Worm (Caenorhabditis elegans) whole organism, midembryonic: ENCODE results near the gene mltn-7.

ENCODE experiments used
- T22C8.4 ChIP-seq: fragments of 200-800 bp; sonication (Bioruptor generic); IDR thresholded peaks from 2 replicates; pipeline ENCODE4 v1.3.6; 2022; ENCODE audit warnings: missing genetic modification characterization, missing compliant biosample characterization
- cog-1 ChIP-seq: sonication (generic microtip); optimal IDR thresholded peaks from 2 replicates; lab custom pipeline; 2016; ENCODE audit warnings: missing genetic modification characterization, missing compliant biosample characterization
- flt-1 ChIP-seq: fragments of 200-800 bp; sonication (Bioruptor generic); IDR thresholded peaks from 2 replicates; pipeline ENCODE4 v1.3.6; 2022; ENCODE audit warnings: missing genetic modification characterization, missing compliant biosample characterization
- klf-2 ChIP-seq: fragments of 200-800 bp; sonication (Bioruptor generic); conservative IDR thresholded peaks from 2 replicates; pipeline ENCODE4 v1.3.6; 2022; ENCODE audit warnings: missing genetic modification reagents, missing genetic modification characterization, missing compliant biosample characterization
- med-1 ChIP-seq: sonication (generic microtip); optimal IDR thresholded peaks from 2 replicates; lab custom pipeline; 2017; ENCODE audit warnings: missing genetic modification characterization, mild to moderate bottlenecking, missing compliant biosample characterization, antibody characterized with exemption, missing genetic modification reagents; ENCODE audit not compliant: insufficient read depth
- ref-1 ChIP-seq: fragments of 200-800 bp; sonication (Bioruptor generic); conservative IDR thresholded peaks from 2 replicates; pipeline ENCODE4 v1.3.6; 2022; ENCODE audit warnings: missing genetic modification reagents, missing genetic modification characterization, missing compliant biosample characterization
- tab-1 ChIP-seq: fragments of 200-800 bp; sonication (Bioruptor generic); IDR thresholded peaks from 2 replicates; pipeline ENCODE4 v1.3.6; 2022; ENCODE audit warnings: missing genetic modification characterization, missing compliant biosample characterization
- ztf-23 ChIP-seq: fragments of 200-800 bp; sonication (Bioruptor generic); IDR thresholded peaks from 2 replicates; pipeline ENCODE4 v1.3.6; 2022; ENCODE audit warnings: missing genetic modification reagents, missing genetic modification characterization, missing compliant biosample characterization
- ztf-29 ChIP-seq: fragments of 200-800 bp; sonication (Bioruptor generic); IDR thresholded peaks from 2 replicates; pipeline ENCODE4 v1.3.6; 2022; ENCODE audit warnings: missing genetic modification reagents, missing genetic modification characterization, missing compliant biosample characterization

The mltn-7 gene

DNA sequence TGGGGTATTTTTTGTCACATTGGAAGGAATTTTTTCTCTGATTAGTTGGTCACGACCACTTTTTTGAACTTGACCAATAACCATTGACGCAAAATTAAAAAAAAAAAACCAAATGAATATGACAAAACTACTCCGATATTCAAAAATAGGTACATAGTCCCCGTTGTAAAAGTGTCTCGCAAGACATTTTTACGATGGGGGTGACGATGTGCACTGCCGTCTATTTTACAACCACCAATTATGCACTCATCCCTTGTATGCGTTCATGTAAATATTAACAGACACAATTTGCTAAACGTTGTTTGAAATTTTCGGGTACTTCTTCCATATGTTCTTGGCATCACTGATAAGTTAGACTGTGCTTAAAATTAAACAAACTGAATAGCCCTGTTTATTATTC is 29.6 kb downstream of the mltn-7 start, which contains the start of gene scl-27:
Gene scl-27, plus strand, starts transcription at position 301 of the 400 bp plus-strand sequence.
- TF ChIP-seq ztf-23 (GFP tag; lab: Robert Waterston, UW), result no peak
- no peak for TF ChIP-seq ref-1 (GFP tag; lab: Robert Waterston, UW)
- no peak for TF ChIP-seq med-1
- TF ChIP-seq T22C8.4 (GFP tag; lab: Robert Waterston, UW), result no peak
- TF ChIP-seq cog-1 (tag; lab: Kevin White, UChicago), result no peak
- TF ChIP-seq tab-1 (GFP tag; lab: Robert Waterston, UW), result no peak
- no peak for TF ChIP-seq ztf-29 (GFP tag; lab: Robert Waterston, UW)
- no peak for TF ChIP-seq flt-1 (GFP tag; lab: Robert Waterston, UW)
- TF ChIP-seq klf-2 (GFP tag; lab: Robert Waterston, UW), result no peak

DNA sequence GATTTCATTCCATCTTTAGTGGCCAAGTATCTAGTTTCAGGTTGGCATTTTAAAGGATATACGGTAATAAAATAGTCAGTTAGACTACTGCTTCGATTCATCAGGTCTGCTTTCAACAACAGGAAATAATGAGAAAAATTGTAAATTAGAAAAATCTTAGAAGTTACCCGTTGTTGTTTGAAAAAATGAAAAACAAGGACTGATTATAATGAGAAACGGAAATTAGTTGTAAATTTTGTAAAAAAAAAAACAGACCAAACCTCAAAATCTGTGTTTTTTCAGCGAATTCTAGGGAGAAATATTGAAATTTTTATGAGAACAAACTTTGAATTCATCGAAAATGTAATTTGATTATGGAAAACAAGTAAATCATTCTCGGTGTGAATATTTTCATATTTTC is 32.9 kb downstream of the mltn-7 start, which contains the start of gene srh-62:
Gene srh-62, minus strand, starts transcription at position 101 of the 400 bp plus-strand sequence.
- TF ChIP-seq ref-1 (GFP tag; lab: Robert Waterston, UW), result no peak

DNA sequence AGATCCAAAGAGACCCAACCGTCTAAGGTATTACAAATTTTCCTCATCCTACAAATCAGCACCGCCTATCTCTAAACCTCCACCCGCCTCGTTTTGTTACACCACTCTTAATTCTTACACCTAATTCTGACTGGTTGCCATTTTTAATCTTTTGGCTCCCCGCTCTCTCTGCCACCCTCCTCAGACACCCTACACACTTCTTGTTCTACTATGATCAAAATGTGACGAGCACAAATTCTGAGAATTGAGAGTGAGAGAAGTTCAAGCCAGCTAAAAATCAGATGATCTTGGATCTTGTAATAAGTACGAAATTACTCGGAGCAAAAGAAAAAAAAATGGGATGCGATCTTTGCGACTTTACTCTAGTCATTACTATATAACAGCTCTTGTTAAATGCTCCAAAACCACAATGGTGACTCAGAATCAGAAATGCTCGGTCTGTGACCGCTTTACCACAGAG is 34.1 kb downstream of the mltn-7 start, which contains the start of gene nhr-252:
Gene nhr-252, plus strand, starts transcription at position 410 of the 460 bp plus-strand sequence.
- no peak for TF ChIP-seq klf-2 (GFP tag; lab: Robert Waterston, UW)

DNA sequence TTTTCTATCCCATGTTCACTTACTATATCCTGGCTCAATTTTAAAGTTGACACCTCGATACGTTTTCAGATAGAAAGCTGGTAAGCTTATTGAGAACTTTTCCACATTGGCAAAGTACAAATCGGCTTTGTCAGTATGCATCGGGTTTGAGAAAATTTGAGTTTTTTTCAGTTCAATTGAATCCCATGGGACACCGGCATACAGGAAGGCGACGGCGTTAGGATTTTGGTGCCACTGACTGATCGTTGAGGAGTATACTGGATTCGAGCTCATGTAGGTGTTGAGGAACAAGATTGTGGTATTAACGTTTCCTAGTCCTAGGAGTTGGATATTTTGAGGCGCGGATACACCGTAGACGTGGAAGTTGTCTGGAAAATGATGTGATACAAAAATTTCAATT is 42.7 kb downstream of the mltn-7 start:
- TF ChIP-seq T22C8.4 (GFP tag; lab: Robert Waterston, UW) (no peak), ztf-23 (GFP tag; lab: Robert Waterston, UW) (no peak), med-1 (no peak), ztf-29 (GFP tag; lab: Robert Waterston, UW) (no peak), ref-1 (GFP tag; lab: Robert Waterston, UW) (no peak), klf-2 (GFP tag; lab: Robert Waterston, UW) (no peak), cog-1 (tag; lab: Kevin White, UChicago) (no peak), flt-1 (GFP tag; lab: Robert Waterston, UW) (no peak), tab-1 (GFP tag; lab: Robert Waterston, UW) (no peak)

DNA sequence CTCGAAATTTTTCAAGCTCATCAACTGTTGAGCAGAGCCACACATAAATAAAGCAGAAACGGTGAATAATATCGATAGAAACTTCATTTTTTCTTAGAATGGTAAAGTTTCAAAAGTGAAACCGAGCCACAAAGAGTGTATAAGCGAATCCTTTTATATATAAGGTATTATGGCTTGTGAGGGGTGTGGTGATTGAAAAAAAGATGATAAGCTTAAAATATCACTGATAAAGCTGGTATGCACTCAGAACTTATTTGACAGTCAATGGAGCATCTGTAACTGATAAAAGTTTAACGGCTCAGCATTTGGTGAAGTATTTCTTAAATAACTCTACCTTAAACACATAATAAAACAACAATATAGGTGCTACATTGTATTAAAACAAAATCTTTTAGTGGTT is 44.5 kb downstream of the mltn-7 start, which contains the start of gene dod-19:
Gene dod-19, minus strand, starts transcription at position 130 of the 400 bp plus-strand sequence.
- TF ChIP-seq flt-1 (GFP tag; lab: Robert Waterston, UW) (no peak), T22C8.4 (GFP tag; lab: Robert Waterston, UW) (no peak), ztf-23 (GFP tag; lab: Robert Waterston, UW) (no peak), ref-1 (GFP tag; lab: Robert Waterston, UW) (no peak), ztf-29 (GFP tag; lab: Robert Waterston, UW) (no peak), tab-1 (GFP tag; lab: Robert Waterston, UW) (no peak), med-1 (no peak), klf-2 (GFP tag; lab: Robert Waterston, UW) (no peak), cog-1 (tag; lab: Kevin White, UChicago) (no peak)

DNA sequence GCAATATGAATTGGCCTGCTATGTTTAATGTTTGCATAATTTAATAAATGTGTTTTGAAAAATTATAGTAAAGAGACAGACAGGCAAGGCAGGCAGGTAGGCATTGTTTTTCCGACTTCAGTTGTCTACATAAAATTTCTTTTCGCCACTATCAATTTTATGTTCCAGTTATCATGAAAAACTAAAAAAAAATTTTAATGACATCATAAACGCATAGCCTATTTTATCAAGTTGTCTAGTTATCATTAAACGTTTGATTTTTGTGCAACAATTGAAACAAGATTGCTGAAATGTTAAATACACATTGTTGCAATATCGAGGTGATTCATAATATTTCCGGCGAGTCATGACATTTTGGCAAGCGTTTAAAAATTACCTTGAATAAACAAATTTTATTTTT is 44.9 kb downstream of the mltn-7 start:
- TF ChIP-seq ref-1 (GFP tag; lab: Robert Waterston, UW), result no peak
- TF ChIP-seq klf-2 (GFP tag; lab: Robert Waterston, UW), result no peak
- no peak for TF ChIP-seq ztf-29 (GFP tag; lab: Robert Waterston, UW)
- no peak for TF ChIP-seq flt-1 (GFP tag; lab: Robert Waterston, UW)
- TF ChIP-seq T22C8.4 (GFP tag; lab: Robert Waterston, UW), result no peak
- TF ChIP-seq med-1, result no peak
- no peak for TF ChIP-seq ztf-23 (GFP tag; lab: Robert Waterston, UW)
- no peak for TF ChIP-seq cog-1 (tag; lab: Kevin White, UChicago)
- TF ChIP-seq tab-1 (GFP tag; lab: Robert Waterston, UW), result no peak

DNA sequence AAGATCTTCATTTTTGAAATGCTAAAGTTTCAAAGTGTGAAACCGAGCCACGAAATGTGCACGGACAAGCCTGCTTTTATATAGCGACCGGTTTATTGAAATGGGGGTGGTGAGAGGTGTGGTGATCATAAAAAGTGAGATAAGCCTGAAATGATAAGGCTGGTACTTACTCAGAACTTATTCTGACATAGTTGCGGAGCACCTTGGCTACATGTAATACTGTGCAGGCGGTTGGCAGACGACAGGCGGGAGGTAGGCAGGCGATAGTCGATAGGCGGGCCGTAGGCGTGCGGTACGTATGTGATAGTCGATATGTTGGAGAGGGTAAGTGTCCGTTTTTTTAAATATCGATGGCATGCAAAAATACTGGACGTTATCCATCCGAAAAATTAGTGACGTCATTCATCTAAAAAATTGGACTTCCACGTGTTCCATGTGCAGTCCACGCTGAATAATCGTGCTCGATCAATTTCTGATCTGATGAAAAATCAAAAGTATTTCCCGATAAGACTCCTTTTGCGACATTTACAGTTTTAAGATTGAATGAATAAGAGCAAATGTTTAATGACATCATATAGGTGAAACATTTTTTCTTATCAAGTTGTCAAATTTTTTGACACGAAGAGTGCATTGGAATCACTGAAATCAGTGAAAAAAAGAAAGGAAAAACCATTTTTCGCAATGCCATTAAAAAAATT is 47.7 kb downstream of the mltn-7 start, which contains the start of gene irg-8:
Gene irg-8, minus strand, starts transcription at position 51 of the 698 bp plus-strand sequence.
- TF ChIP-seq med-1 (no peak), tab-1 (GFP tag; lab: Robert Waterston, UW) (no peak), flt-1 (GFP tag; lab: Robert Waterston, UW) (no peak), ztf-29 (GFP tag; lab: Robert Waterston, UW) (no peak), ztf-23 (GFP tag; lab: Robert Waterston, UW) (no peak), T22C8.4 (GFP tag; lab: Robert Waterston, UW) (no peak), ref-1 (GFP tag; lab: Robert Waterston, UW) (no peak), cog-1 (tag; lab: Kevin White, UChicago) (no peak), klf-2 (GFP tag; lab: Robert Waterston, UW) (no peak)

DNA sequence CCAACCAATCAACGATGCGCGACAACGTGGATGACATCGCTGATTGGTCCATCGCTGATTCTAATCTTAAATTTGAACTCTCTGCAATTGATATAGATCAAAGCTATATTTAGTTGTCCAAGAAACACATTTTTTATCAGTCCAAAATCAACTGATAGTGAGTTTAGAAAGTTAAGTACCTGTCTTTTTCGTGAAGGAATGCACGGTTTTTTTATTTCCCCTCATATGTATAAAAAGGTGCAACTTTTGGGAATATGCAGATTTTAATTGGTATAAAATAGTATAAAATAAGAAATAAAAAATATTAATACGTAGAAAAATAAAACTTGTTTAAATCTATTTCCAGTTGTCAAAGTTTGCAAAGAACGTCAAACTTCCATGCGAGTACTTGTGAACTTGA is 48.3 kb downstream of the mltn-7 start, which contains the start of gene Y39D8A.1:
Gene Y39D8A.1, plus strand, starts transcription at position 301 of the 400 bp plus-strand sequence.
- TF ChIP-seq ztf-29 (GFP tag; lab: Robert Waterston, UW) (no peak), cog-1 (tag; lab: Kevin White, UChicago) (no peak), med-1 (no peak), flt-1 (GFP tag; lab: Robert Waterston, UW) (no peak), tab-1 (GFP tag; lab: Robert Waterston, UW) (no peak), klf-2 (GFP tag; lab: Robert Waterston, UW) (no peak), ref-1 (GFP tag; lab: Robert Waterston, UW) (no peak), ztf-23 (GFP tag; lab: Robert Waterston, UW) (no peak), T22C8.4 (GFP tag; lab: Robert Waterston, UW) (no peak)

DNA sequence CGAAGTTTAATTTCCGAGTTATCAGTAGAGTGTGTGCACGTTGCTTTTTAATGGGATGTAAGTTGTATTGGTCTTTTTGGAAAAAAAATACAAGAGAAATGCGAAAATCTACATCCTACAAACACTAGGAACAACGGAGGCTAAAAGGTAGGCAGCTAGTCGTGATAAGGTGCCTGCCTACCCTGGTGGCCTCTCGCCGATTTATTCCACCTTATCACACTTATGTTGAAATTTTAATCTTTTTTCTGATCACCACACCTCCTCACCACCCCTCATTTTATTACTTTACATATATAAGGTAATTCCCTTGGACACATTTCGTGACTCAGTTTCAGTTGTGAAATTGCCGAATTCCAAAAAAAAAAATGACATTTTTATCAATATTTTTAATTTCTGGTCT is 52.0 kb downstream of the mltn-7 start, which contains the start of gene dod-20:
Gene dod-20, plus strand, starts transcription at position 301 of the 400 bp plus-strand sequence.
- TF ChIP-seq ref-1 (GFP tag; lab: Robert Waterston, UW) (no peak), med-1 (no peak), tab-1 (GFP tag; lab: Robert Waterston, UW) (no peak), cog-1 (tag; lab: Kevin White, UChicago) (no peak), T22C8.4 (GFP tag; lab: Robert Waterston, UW) (no peak), flt-1 (GFP tag; lab: Robert Waterston, UW) (no peak), klf-2 (GFP tag; lab: Robert Waterston, UW) (no peak), ztf-29 (GFP tag; lab: Robert Waterston, UW) (no peak), ztf-23 (GFP tag; lab: Robert Waterston, UW) (no peak)
